Fruit fly (Drosophila melanogaster): ENCODE measurements around the gene CG33500.

CG33500 gene

DNA sequence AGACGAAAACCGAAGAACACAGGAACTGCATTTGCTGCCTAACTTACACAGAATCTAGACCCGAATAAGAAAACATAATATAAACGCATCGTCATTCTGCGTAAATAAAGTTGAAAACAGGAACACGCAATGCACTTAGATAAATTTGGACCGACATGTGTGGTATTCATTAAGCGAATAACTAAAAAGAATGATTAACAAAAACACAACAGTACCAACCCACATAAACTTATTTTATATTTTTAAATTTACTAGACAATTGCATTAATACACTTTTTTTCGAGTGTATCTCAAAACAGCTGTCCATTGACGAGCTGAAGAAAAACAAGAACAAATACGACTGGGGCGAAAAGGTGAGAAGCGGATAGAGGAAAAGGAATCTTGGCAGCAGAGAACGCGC is 45.9 kb downstream of the CG33500 start (continued):
- TF ChIP-seq fd64A (GFP tag; optimal IDR thresholded peaks at IDR 0.05) (peak; percentile 74), CG34422 (GFP tag; IDR thresholded peaks at IDR 0.05) (peak; percentile 85), zen (tag; optimal IDR thresholded peaks at IDR 0.05) (peak; percentile 95), Bgb (GFP tag; IDR thresholded peaks at IDR 0.05; ENCODE audit: partially characterized antibody) (no peak), Trl (optimal IDR thresholded peaks at IDR 0.05) (no peak), Trl (GFP tag; optimal IDR thresholded peaks at IDR 0.05) (peak; percentile 73), CG31441 (GFP tag; IDR thresholded peaks at IDR 0.05) (peak; percentile 97), Max (GFP tag; optimal IDR thresholded peaks at IDR 0.05) (peak; percentile 84), Mes4 (GFP tag; optimal IDR thresholded peaks at IDR 0.05) (peak; percentile 70), CG6272 (GFP tag; IDR thresholded peaks at IDR 0.05) (peak; percentile 49), CG3847 (GFP tag; IDR thresholded peaks at IDR 0.05) (0 out of 2 replicates have a peak, but pooled peaks have one; percentile 15), CG9727 (GFP tag; optimal IDR thresholded peaks at IDR 0.05) (peak; percentile 95), sqz (GFP tag; optimal IDR thresholded peaks at IDR 0.05) (peak; percentile 69), Sin3A (optimal IDR thresholded peaks at IDR 0.05) (no peak), GATAe (GFP tag; conservative IDR thresholded peaks at IDR 0.05) (no peak), Rx (GFP tag; IDR thresholded peaks at IDR 0.05) (peak; percentile 56; the same call in 1 of the 2 replicates), bbx (GFP tag; IDR thresholded peaks at IDR 0.05; ENCODE audit: partially characterized antibody) (no peak), Dbx (GFP tag; IDR thresholded peaks at IDR 0.05) (0 out of 3 replicates have a peak, but pooled peaks have one; percentile 11), Dip3 (GFP tag; optimal IDR thresholded peaks at IDR 0.05) (no peak), PHDP (tag; optimal IDR thresholded peaks at IDR 0.05) (peak; percentile 78), cwo (GFP tag; optimal IDR thresholded peaks at IDR 0.05) (peak; percentile 1), tin (GFP tag; optimal IDR thresholded peaks at IDR 0.05) (peak; percentile 85), Atf-2 (GFP tag; optimal IDR thresholded peaks at IDR 0.05) (peak; percentile 68), D19B (GFP tag; optimal IDR thresholded peaks at IDR 0.05) (no peak), CG7745 (tag; optimal IDR thresholded peaks at IDR 0.05) (peak; percentile 65), hb (GFP tag; IDR thresholded peaks at IDR 0.05; ENCODE audit: partially characterized antibody) (no peak), CG3163 (GFP tag; optimal IDR thresholded peaks at IDR 0.05) (peak; percentile 36), Rfx (GFP tag; IDR thresholded peaks at IDR 0.05) (peak; percentile 43; the same call in 1 of the 2 replicates), sens (GFP tag) (peak; percentile 99), CG14965 (GFP tag; optimal IDR thresholded peaks at IDR 0.05; ENCODE audit: borderline replicate concordance) (peak; percentile 46), onecut (GFP tag; IDR thresholded peaks at IDR 0.05) (peak; percentile 79), Sox100B (GFP tag; optimal IDR thresholded peaks at IDR 0.05) (peak; percentile 83), mld (GFP tag; IDR thresholded peaks at IDR 0.05; ENCODE audit: partially characterized antibody) (no peak), sna (GFP tag; IDR thresholded peaks at IDR 0.05; ENCODE audit: partially characterized antibody) (no peak), Eip74EF (GFP tag; optimal IDR thresholded peaks at IDR 0.05) (peak in 1 of 2 experiments; percentile 76), croc (GFP tag; conservative IDR thresholded peaks at IDR 0.05) (peak; percentile 79), CG12299 (tag; optimal IDR thresholded peaks at IDR 0.05) (peak; percentile 48), Tbp (GFP tag; optimal IDR thresholded peaks at IDR 0.05) (no peak), CG4617 (GFP tag; optimal IDR thresholded peaks at IDR 0.05; ENCODE audit: borderline replicate concordance) (peak; percentile 60), hth (optimal IDR thresholded peaks at IDR 0.05) (no peak), CG12769 (tag; optimal IDR thresholded peaks at IDR 0.05) (peak; percentile 46), CG3281 (GFP tag; optimal IDR thresholded peaks at IDR 0.05) (peak; percentile 50), MBD-R2 (GFP tag; IDR thresholded peaks at IDR 0.05) (0 out of 2 replicates have a peak, but pooled peaks have one; percentile 9), CG7786 (GFP tag; optimal IDR thresholded peaks at IDR 0.05) (peak; percentile 52), lola (GFP tag; optimal IDR thresholded peaks at IDR 0.05) (peak in 1 of 3 experiments; percentile 96), Lhr (GFP tag; optimal IDR thresholded peaks at IDR 0.05) (peak; percentile 75), CG14050 (GFP tag; IDR thresholded peaks at IDR 0.05) (no peak), CG9797 (GFP tag; optimal IDR thresholded peaks at IDR 0.05) (peak; percentile 12), salm (tag; optimal IDR thresholded peaks at IDR 0.05) (peak; percentile 18), gro (GFP tag; optimal IDR thresholded peaks at IDR 0.05) (no peak), CG11695 (GFP tag; IDR thresholded peaks at IDR 0.05) (peak; percentile 81)

Data from whole organism, embryonic.